Worm (Caenorhabditis elegans): Measurements from ENCODE around the gene Y59E9AL.4.
"Not testable (repeated sequence)": the region's sequence is repeated elsewhere in the genome, so short reads cannot be mapped to it uniquely, and the experiment has no call there.

DNA sequence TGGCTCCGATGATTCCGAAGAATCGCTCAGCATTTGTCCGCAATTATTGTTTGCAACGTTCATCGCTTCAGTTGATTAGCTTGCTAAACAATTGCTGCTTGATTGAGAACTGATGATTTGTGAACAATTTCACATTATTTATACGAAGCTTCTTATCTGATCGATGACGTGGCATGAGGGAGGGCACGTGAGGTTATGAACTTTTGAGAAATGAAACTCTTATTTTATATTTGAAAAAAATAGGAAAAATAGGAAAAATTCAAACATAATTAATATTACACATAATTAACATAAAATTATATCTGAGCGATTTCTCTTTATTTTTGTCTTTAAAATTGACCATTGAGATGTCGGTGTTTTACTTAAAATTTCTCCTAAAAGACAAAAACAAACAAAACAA is 39.7 kb upstream of the Y59E9AL.4 start, which contains the start of gene F36H12.10:
- not testable (repeated sequence) for TF ChIP-seq snpc-1.2 (GFP tag; IDR thresholded peaks at IDR 0.05); skn-1 (tag; optimal IDR thresholded peaks at IDR 0.05); nhr-11 (tag; optimal IDR thresholded peaks at IDR 0.05); ama-1 (optimal IDR thresholded peaks at IDR 0.05); lsy-2 (tag; optimal IDR thresholded peaks at IDR 0.05); lin-1 (GFP tag; IDR thresholded peaks at IDR 0.05); ceh-32 (tag; optimal IDR thresholded peaks at IDR 0.05; ENCODE audit: poor library complexity); ceh-82 (tag; optimal IDR thresholded peaks at IDR 0.05); pqm-1 (tag; optimal IDR thresholded peaks at IDR 0.05)

Measured in whole organism, L4 larva.